Worm (Caenorhabditis elegans) whole organism, young adult: ENCODE measurements around the gene R04E5.7.

Experiments used
- F39B2.1 ChIP-seq: fragments of 200-800 bp; sonication (Bioruptor generic); IDR thresholded peaks from 2 replicates; pipeline ENCODE4 v1.3.6; 2022; ENCODE audit warnings: missing genetic modification reagents, missing genetic modification characterization, missing compliant biosample characterization
- atf-7 ChIP-seq: sonication (generic microtip); optimal IDR thresholded peaks from 2 replicates; lab custom pipeline; 2017; ENCODE audit warnings: mild to moderate bottlenecking, missing genetic modification characterization, missing compliant biosample characterization
- attf-5 ChIP-seq: fragments of 200-800 bp; sonication (Bioruptor generic); optimal IDR thresholded peaks from 2 replicates; lab custom pipeline; 2018; ENCODE audit warnings: mild to moderate bottlenecking, missing genetic modification characterization, missing compliant biosample characterization
- ceh-79 ChIP-seq: sonication (generic microtip); optimal IDR thresholded peaks from 2 replicates; lab custom pipeline; 2017; ENCODE audit warnings: mild to moderate bottlenecking, missing genetic modification characterization, missing compliant biosample characterization
- efl-1 ChIP-seq: fragments of 150-350 bp; optimal IDR thresholded peaks from 2 replicates; lab custom pipeline; 2014; ENCODE audit warnings: missing biosample characterization, missing genetic modification reagents, missing genetic modification characterization
- egl-44 ChIP-seq: fragments of 200-800 bp; sonication (Bioruptor generic); IDR thresholded peaks from 2 replicates; pipeline ENCODE4 v1.3.6; 2022; ENCODE audit warnings: missing genetic modification reagents, missing genetic modification characterization, missing compliant biosample characterization
- hrde-1 ChIP-seq: sonication (generic microtip); optimal IDR thresholded peaks from 2 replicates; lab custom pipeline; 2016; ENCODE audit warnings: missing genetic modification characterization, mild to moderate bottlenecking, missing compliant biosample characterization, moderate library complexity, missing genotype, missing genetic modification reagents, borderline replicate concordance
- lin-40 ChIP-seq: sonication (generic microtip); optimal IDR thresholded peaks from 2 replicates; lab custom pipeline; 2016; ENCODE audit warnings: missing genetic modification characterization, mild to moderate bottlenecking, missing compliant biosample characterization, missing genotype, missing genetic modification reagents
- nhr-80 ChIP-seq: sonication (generic microtip); optimal IDR thresholded peaks from 2 replicates; lab custom pipeline; 2016; ENCODE audit warnings: missing genetic modification characterization, missing compliant biosample characterization
- snpc-1.3 ChIP-seq: sonication (generic microtip); optimal IDR thresholded peaks from 2 replicates; lab custom pipeline; 2017; ENCODE audit warnings: missing genetic modification characterization, mild to moderate bottlenecking, missing compliant biosample characterization, antibody characterized with exemption, moderate library complexity, missing genotype, missing genetic modification reagents; ENCODE audit not compliant: insufficient read depth
- unc-130 ChIP-seq: sonication (generic microtip); optimal IDR thresholded peaks from 2 replicates; lab custom pipeline; 2016; ENCODE audit warnings: missing genetic modification reagents, missing genetic modification characterization, missing compliant biosample characterization
- unc-62 ChIP-seq: fragments of 150-350 bp; optimal IDR thresholded peaks from 2 replicates; lab custom pipeline; 2014; ENCODE audit warnings: missing biosample characterization, missing genetic modification reagents, missing genetic modification characterization
- xnd-1 ChIP-seq: sonication (generic microtip); optimal IDR thresholded peaks from 2 replicates; lab custom pipeline; 2016; ENCODE audit warnings: missing genotype, missing genetic modification reagents, missing genetic modification characterization, missing compliant biosample characterization

- TF ChIP-seq ceh-79 (tag; lab: Kevin White, UChicago) (no peak), unc-62 (no peak), egl-44 (GFP tag; lab: Robert Waterston, UW) (no peak), lin-40 (tag; lab: Kevin White, UChicago) (no peak), atf-7 (no peak), attf-5 (no peak), hrde-1 (no peak), efl-1 (GFP tag; lab: Kevin White, UChicago) (no peak), unc-130 (GFP tag; lab: Kevin White, UChicago) (no peak), F39B2.1 (no peak), snpc-1.3 (tag; lab: Kevin White, UChicago) (no peak), nhr-80 (tag; lab: Kevin White, UChicago) (no peak), xnd-1 (no peak)
These were observed 34.1 kb downstream of the R04E5.7 start for ce11 chrX:8762927-8763326.
